Fruit fly (Drosophila melanogaster): ENCODE results near the gene Cpr5C.

Gene Cpr5C

DNA sequence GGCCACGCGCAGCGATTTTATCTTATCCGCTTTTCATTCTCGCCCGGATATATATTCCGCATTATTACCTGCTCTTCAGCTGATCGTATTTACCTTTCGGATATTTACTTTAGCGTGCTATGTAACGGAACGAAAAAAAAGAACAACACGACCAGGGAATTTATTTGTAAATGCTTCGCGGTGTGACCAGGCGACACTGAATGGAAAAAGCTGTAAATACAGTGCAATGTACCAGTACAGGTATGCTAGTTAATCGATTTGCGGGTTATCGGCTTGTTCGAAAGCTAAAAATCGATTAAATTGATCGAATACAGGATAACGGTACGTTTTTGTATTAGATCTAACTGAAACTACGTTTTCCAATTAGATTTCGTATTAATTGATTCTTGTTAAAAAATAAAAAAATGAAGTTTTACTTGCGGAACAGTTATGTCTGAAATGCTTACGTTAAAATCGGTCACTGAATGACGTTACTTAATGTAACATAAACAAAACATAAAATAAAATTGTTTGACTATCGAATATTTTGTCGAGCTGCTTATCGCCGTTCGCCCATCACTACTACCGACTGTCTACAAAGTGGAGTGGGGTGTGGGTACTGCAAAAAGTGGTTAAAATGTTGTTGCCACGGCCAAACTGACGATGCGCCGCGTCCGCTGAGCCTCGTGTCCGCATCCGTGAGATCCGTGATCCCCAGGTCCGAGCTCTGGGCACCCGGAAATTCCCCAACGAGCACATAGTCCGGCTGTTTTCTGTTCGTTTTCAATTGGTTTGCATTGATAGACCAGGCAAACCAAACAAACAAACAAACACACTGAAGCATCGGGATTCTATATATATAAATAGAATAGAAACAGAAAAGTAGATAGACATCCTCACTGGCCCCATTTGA lies 40.2 kb upstream of the Cpr5C start, which contains the start of the genes MAPk-Ak2 and CG42699 (continued):
- TF ChIP-seq CG11902 (GFP tag; optimal IDR thresholded peaks at IDR 0.05) (no peak), OdsH (GFP tag; optimal IDR thresholded peaks at IDR 0.05) (peak; percentile 8), CG3919 (GFP tag; optimal IDR thresholded peaks at IDR 0.05) (peak; percentile 45), net (GFP tag; optimal IDR thresholded peaks at IDR 0.05) (peak; percentile 70), pdm3 (GFP tag; optimal IDR thresholded peaks at IDR 0.05) (peak; percentile 50), Sox102F (GFP tag; optimal IDR thresholded peaks at IDR 0.05) (peak; percentile 54), fd85E (GFP tag; optimal IDR thresholded peaks at IDR 0.05) (no peak), Eip78C (GFP tag) (peak; percentile 87), CG9139 (GFP tag; optimal IDR thresholded peaks at IDR 0.05) (peak; percentile 65), topi (GFP tag; optimal IDR thresholded peaks at IDR 0.05) (peak; percentile 47), CG31627 (GFP tag; optimal IDR thresholded peaks at IDR 0.05) (no peak), CG15336 (GFP tag; IDR thresholded peaks at IDR 0.05) (no peak), Lpt (GFP tag; optimal IDR thresholded peaks at IDR 0.05) (no peak), CG6163 (GFP tag; IDR thresholded peaks at IDR 0.05) (peak; percentile 34; the same call in 2 of the 3 replicates), CG6808 (GFP tag; optimal IDR thresholded peaks at IDR 0.05) (peak; percentile 74), Eip75B (GFP tag; optimal IDR thresholded peaks at IDR 0.05) (peak; percentile 38), CG1621 (tag; optimal IDR thresholded peaks at IDR 0.05) (peak; percentile 34), Smox (GFP tag; optimal IDR thresholded peaks at IDR 0.05) (no peak), Sox15 (GFP tag; optimal IDR thresholded peaks at IDR 0.05) (no peak), CG6792 (GFP tag; optimal IDR thresholded peaks at IDR 0.05) (peak; percentile 54), Ets96B (tag; optimal IDR thresholded peaks at IDR 0.05) (peak; percentile 15), salr (GFP tag; optimal IDR thresholded peaks at IDR 0.05) (peak in 1 of 2 experiments; percentile 26), Ets21C (GFP tag; optimal IDR thresholded peaks at IDR 0.05) (no peak), fd59A (GFP tag; optimal IDR thresholded peaks at IDR 0.05) (peak; percentile 13), CG6276 (GFP tag; optimal IDR thresholded peaks at IDR 0.05) (peak; percentile 7)

DNA sequence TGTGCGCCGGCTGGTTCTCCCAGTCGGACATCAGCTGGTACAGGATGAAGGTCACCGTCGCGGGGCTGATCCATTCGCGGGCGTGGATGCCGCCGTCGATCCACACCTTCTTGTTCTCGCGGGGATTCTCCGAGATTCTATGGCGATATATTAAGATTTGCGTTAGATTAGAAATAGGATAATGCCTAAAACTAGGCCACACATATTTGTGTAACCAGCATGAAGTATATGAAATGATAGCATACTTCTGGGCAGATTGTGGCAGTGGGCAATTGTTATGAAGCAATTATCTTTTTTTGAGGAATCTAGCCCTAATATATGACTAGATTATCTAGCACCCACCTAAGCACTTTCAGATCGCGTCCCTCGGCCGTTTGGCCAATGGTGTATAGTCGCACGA lies 37.7 kb upstream of the Cpr5C start:
- no peak for TF ChIP-seq Hr38 (GFP tag; optimal IDR thresholded peaks at IDR 0.05)
- no peak for TF ChIP-seq CG10631 (GFP tag; optimal IDR thresholded peaks at IDR 0.05)
- TF ChIP-seq Lpt (GFP tag; optimal IDR thresholded peaks at IDR 0.05): no peak
- TF ChIP-seq Eip78C (GFP tag): peak; percentile 8

dm6 chrX:5768602-5769251 lies 35.8 kb upstream of the Cpr5C start:
- TF ChIP-seq CG34406 (GFP tag; optimal IDR thresholded peaks at IDR 0.05) (no peak), CG11902 (GFP tag; optimal IDR thresholded peaks at IDR 0.05) (no peak), Blimp-1 (GFP tag; optimal IDR thresholded peaks at IDR 0.05) (peak; percentile 86), CG32006 (GFP tag; optimal IDR thresholded peaks at IDR 0.05) (no peak), lz (GFP tag; optimal IDR thresholded peaks at IDR 0.05) (no peak), eg (GFP tag; IDR thresholded peaks at IDR 0.05) (no peak), Eip75B (GFP tag; optimal IDR thresholded peaks at IDR 0.05) (peak; percentile 24), spab (GFP tag; optimal IDR thresholded peaks at IDR 0.05) (peak; percentile 45), Ets96B (tag; optimal IDR thresholded peaks at IDR 0.05) (peak; percentile 20), ss (GFP tag; optimal IDR thresholded peaks at IDR 0.05) (peak; percentile 72 to 74), fkh (GFP tag; optimal IDR thresholded peaks at IDR 0.05) (peak; percentile 70), CG6792 (GFP tag; optimal IDR thresholded peaks at IDR 0.05) (no peak), dsx (GFP tag; optimal IDR thresholded peaks at IDR 0.05; ENCODE audit: poor library complexity, severe bottlenecking) (peak; percentile 41), svp (GFP tag) (no peak), CG6808 (GFP tag; optimal IDR thresholded peaks at IDR 0.05) (peak; percentile 70), salr (GFP tag; optimal IDR thresholded peaks at IDR 0.05) (no peak), CG7368 (GFP tag; optimal IDR thresholded peaks at IDR 0.05) (no peak), CG9139 (GFP tag; optimal IDR thresholded peaks at IDR 0.05) (peak; percentile 76), CG11762 (GFP tag; optimal IDR thresholded peaks at IDR 0.05; ENCODE audit: insufficient read depth) (no peak), Lpt (GFP tag; optimal IDR thresholded peaks at IDR 0.05) (no peak), CG1621 (tag; optimal IDR thresholded peaks at IDR 0.05) (peak; percentile 35), Sox15 (GFP tag; optimal IDR thresholded peaks at IDR 0.05) (no peak), CG3919 (GFP tag; optimal IDR thresholded peaks at IDR 0.05) (no peak), Sox102F (GFP tag; optimal IDR thresholded peaks at IDR 0.05) (no peak), Gug (GFP tag; IDR thresholded peaks at IDR 0.05) (no peak), CG11294 (GFP tag; IDR thresholded peaks at IDR 0.05) (no peak), CG6854 (GFP tag; optimal IDR thresholded peaks at IDR 0.05) (peak; percentile 61), Hr4 (GFP tag; optimal IDR thresholded peaks at IDR 0.05) (no peak), Ets21C (GFP tag; optimal IDR thresholded peaks at IDR 0.05) (no peak), CG15336 (GFP tag; IDR thresholded peaks at IDR 0.05) (no peak)
